Worm (Caenorhabditis elegans) whole organism, young adult: Measurements from ENCODE around the gene T02H6.11.

Experiments
- B0019.2 ChIP-seq: fragments of 200-800 bp; sonication (Bioruptor generic); conservative IDR thresholded peaks from 2 replicates; pipeline ENCODE4 v1.3.6; 2022; ENCODE audit warnings: missing genetic modification reagents, missing genetic modification characterization, missing compliant biosample characterization
- B0261.1 ChIP-seq: sonication (generic microtip); optimal IDR thresholded peaks from 2 replicates; lab custom pipeline; 2016; ENCODE audit warnings: mild to moderate bottlenecking, missing genetic modification characterization, moderate library complexity, missing compliant biosample characterization
- F33H1.4 ChIP-seq: fragments of 200-800 bp; sonication (Bioruptor generic); IDR thresholded peaks from 2 replicates; pipeline ENCODE4 v1.3.6; 2022; ENCODE audit warnings: missing genetic modification reagents, missing genetic modification characterization, missing compliant biosample characterization
- F39B2.1 ChIP-seq: fragments of 200-800 bp; sonication (Bioruptor generic); IDR thresholded peaks from 2 replicates; pipeline ENCODE4 v1.3.6; 2022; ENCODE audit warnings: missing genetic modification reagents, missing genetic modification characterization, missing compliant biosample characterization
- F55B11.4 ChIP-seq: sonication (generic microtip); optimal IDR thresholded peaks from 2 replicates; lab custom pipeline; 2016; ENCODE audit warnings: missing compliant biosample characterization, missing genetic modification characterization, borderline replicate concordance; ENCODE audit not compliant: insufficient read depth
- Y53F4B.3 ChIP-seq: fragments of 200-800 bp; sonication (Bioruptor generic); IDR thresholded peaks from 2 replicates; pipeline ENCODE4 v1.3.6; 2022; ENCODE audit warnings: missing genetic modification reagents, missing genetic modification characterization, missing compliant biosample characterization
- Y67H2A.10 ChIP-seq: fragments of 200-800 bp; sonication (Bioruptor generic); conservative IDR thresholded peaks from 2 replicates; pipeline ENCODE4 v1.3.6; 2022; ENCODE audit warnings: missing genetic modification reagents, missing genetic modification characterization, missing compliant biosample characterization
- Y95B8A.8 ChIP-seq: fragments of 200-800 bp; sonication (Bioruptor generic); IDR thresholded peaks from 2 replicates; pipeline ENCODE4 v1.3.6; 2022; ENCODE audit warnings: missing genetic modification reagents, missing genetic modification characterization, missing compliant biosample characterization
- athp-1 ChIP-seq: sonication (generic microtip); optimal IDR thresholded peaks from 2 replicates; lab custom pipeline; 2017; ENCODE audit warnings: mild to moderate bottlenecking, missing genetic modification characterization, missing compliant biosample characterization
- bed-1 ChIP-seq: fragments of 200-800 bp; sonication (Bioruptor generic); IDR thresholded peaks from 2 replicates; pipeline ENCODE4 v1.3.6; 2022; ENCODE audit warnings: missing genetic modification reagents, missing genetic modification characterization, missing compliant biosample characterization
- bed-2 ChIP-seq: fragments of 200-800 bp; sonication (Bioruptor generic); IDR thresholded peaks from 2 replicates; pipeline ENCODE4 v1.3.6; 2022; ENCODE audit warnings: missing genetic modification reagents, missing genetic modification characterization, missing compliant biosample characterization
- cebp-2 ChIP-seq: fragments of 200-800 bp; sonication (Bioruptor generic); IDR thresholded peaks from 2 replicates; pipeline ENCODE4 v1.3.6; 2022; ENCODE audit warnings: missing genetic modification characterization, missing compliant biosample characterization
- ceh-40 ChIP-seq: fragments of 200-800 bp; sonication (Bioruptor generic); IDR thresholded peaks from 2 replicates; pipeline ENCODE4 v1.3.6; 2022; ENCODE audit warnings: missing genetic modification characterization, missing compliant biosample characterization
- ceh-58 ChIP-seq: fragments of 200-800 bp; sonication (Bioruptor generic); IDR thresholded peaks from 2 replicates; pipeline ENCODE4 v1.3.6; 2022; ENCODE audit warnings: missing genetic modification characterization, missing compliant biosample characterization
- ceh-79 ChIP-seq: sonication (generic microtip); optimal IDR thresholded peaks from 2 replicates; lab custom pipeline; 2017; ENCODE audit warnings: mild to moderate bottlenecking, missing genetic modification characterization, missing compliant biosample characterization
- efl-1 ChIP-seq: fragments of 150-350 bp; optimal IDR thresholded peaks from 2 replicates; lab custom pipeline; 2014; ENCODE audit warnings: missing biosample characterization, missing genetic modification reagents, missing genetic modification characterization
- hsf-1 ChIP-seq: fragments of 200-800 bp; sonication (Bioruptor generic); IDR thresholded peaks from 2 replicates; pipeline ENCODE4 v1.3.6; 2022; ENCODE audit warnings: missing genetic modification reagents, missing genetic modification characterization, missing compliant biosample characterization
- lin-35 ChIP-seq, 3 experiments: fragments of 150-350 bp in 2 of 3; sonication (generic microtip) in 1 of 3; optimal IDR thresholded peaks; 2 replicates each; lab custom pipeline; 2014 to 2018; ENCODE audit warnings: missing biosample characterization in 3 of 3, missing genetic modification characterization in 3 of 3, missing genetic modification reagents in 3 of 3
- lin-40 ChIP-seq: sonication (generic microtip); optimal IDR thresholded peaks from 2 replicates; lab custom pipeline; 2016; ENCODE audit warnings: missing genetic modification characterization, mild to moderate bottlenecking, missing compliant biosample characterization, missing genotype, missing genetic modification reagents
- lin-54 ChIP-seq: fragments of 200-800 bp; sonication (Bioruptor generic); optimal IDR thresholded peaks from 2 replicates; lab custom pipeline; 2018; ENCODE audit warnings: mild to moderate bottlenecking, missing genetic modification characterization, missing compliant biosample characterization
- lir-1 ChIP-seq: fragments of 200-800 bp; sonication (Bioruptor generic); conservative IDR thresholded peaks from 2 replicates; pipeline ENCODE4 v1.3.6; 2022; ENCODE audit warnings: missing genetic modification reagents, missing genetic modification characterization, missing compliant biosample characterization
- lsl-1 ChIP-seq: fragments of 200-800 bp; sonication (Bioruptor generic); optimal IDR thresholded peaks from 2 replicates; lab custom pipeline; 2018; ENCODE audit warnings: mild to moderate bottlenecking, missing genetic modification characterization, moderate library complexity, missing compliant biosample characterization
- madf-8 ChIP-seq: fragments of 200-800 bp; sonication (Bioruptor generic); conservative IDR thresholded peaks from 2 replicates; pipeline ENCODE4 v1.3.6; 2022; ENCODE audit warnings: missing genetic modification reagents, missing genetic modification characterization, missing compliant biosample characterization
- nfya-1 ChIP-seq: sonication (generic microtip); optimal IDR thresholded peaks from 2 replicates; lab custom pipeline; 2017; ENCODE audit warnings: antibody characterized with exemption, missing compliant biosample characterization, missing genetic modification characterization, borderline replicate concordance; ENCODE audit not compliant: insufficient read depth
- nhr-90 ChIP-seq: sonication (generic microtip); optimal IDR thresholded peaks from 2 replicates; lab custom pipeline; 2016; ENCODE audit warnings: missing genotype, mild to moderate bottlenecking, missing genetic modification characterization, missing compliant biosample characterization
- pbrm-1 ChIP-seq: fragments of 200-800 bp; sonication (Bioruptor generic); IDR thresholded peaks from 2 replicates; pipeline ENCODE4 v1.3.6; 2022; ENCODE audit warnings: missing genetic modification reagents, missing genetic modification characterization, missing compliant biosample characterization
- rec-8 ChIP-seq, 2 experiments: sonication (generic microtip); optimal IDR thresholded peaks; 2 replicates each; lab custom pipeline; 2016; ENCODE audit warnings: mild to moderate bottlenecking in 2 of 2, missing genetic modification characterization in 2 of 2, missing genetic modification reagents in 2 of 2, missing genotype in 2 of 2, missing biosample characterization in 1 of 2, missing compliant biosample characterization in 1 of 2, moderate library complexity in 1 of 2
- sdz-38 ChIP-seq: sonication (generic microtip); optimal IDR thresholded peaks from 2 replicates; lab custom pipeline; 2016; ENCODE audit warnings: missing genotype, missing genetic modification characterization, missing compliant biosample characterization
- sea-2 ChIP-seq: fragments of 200-800 bp; sonication (Bioruptor generic); IDR thresholded peaks from 2 replicates; pipeline ENCODE4 v1.3.6; 2022; ENCODE audit warnings: missing genetic modification characterization, missing compliant biosample characterization
- snpc-1.1 ChIP-seq: sonication (generic microtip); optimal IDR thresholded peaks from 2 replicates; lab custom pipeline; 2017; ENCODE audit warnings: missing genetic modification characterization, mild to moderate bottlenecking, missing compliant biosample characterization, antibody characterized with exemption, moderate library complexity, missing genotype, missing genetic modification reagents; ENCODE audit not compliant: insufficient read depth
- snpc-3.4 ChIP-seq: sonication (generic microtip); optimal IDR thresholded peaks from 2 replicates; lab custom pipeline; 2017; ENCODE audit warnings: missing genetic modification characterization, mild to moderate bottlenecking, missing compliant biosample characterization, antibody characterized with exemption, moderate library complexity, missing genotype, missing genetic modification reagents
- snpc-4 ChIP-seq, 5 experiments: fragments of 150-350 bp in 1 of 5; sonication (generic microtip) in 4 of 5; optimal IDR thresholded peaks; 2 replicates each; lab custom pipeline; 2014 to 2018; ENCODE audit warnings: missing genetic modification characterization in 5 of 5, missing biosample characterization in 3 of 5, antibody characterized with exemption in 2 of 5, mild to moderate bottlenecking in 2 of 5, missing compliant biosample characterization in 2 of 5, missing genotype in 2 of 5, moderate library complexity in 2 of 5, missing genetic modification reagents in 1 of 5
- sptf-2 ChIP-seq: fragments of 200-800 bp; sonication (Bioruptor generic); optimal IDR thresholded peaks from 2 replicates; lab custom pipeline; 2018; ENCODE audit warnings: mild to moderate bottlenecking, missing genetic modification characterization, missing compliant biosample characterization
- tbx-9 ChIP-seq: sonication (generic microtip); optimal IDR thresholded peaks from 2 replicates; lab custom pipeline; 2016; ENCODE audit warnings: borderline replicate concordance, missing genetic modification characterization, inconsistent platforms, missing compliant biosample characterization
- ztf-25 ChIP-seq: fragments of 200-800 bp; sonication (Bioruptor generic); IDR thresholded peaks from 2 replicates; pipeline ENCODE4 v1.3.6; 2022; ENCODE audit warnings: missing genetic modification reagents, missing genetic modification characterization, missing compliant biosample characterization
- ztf-26 ChIP-seq: sonication (generic microtip); optimal IDR thresholded peaks from 2 replicates; lab custom pipeline; 2017; ENCODE audit warnings: missing genetic modification characterization, missing compliant biosample characterization

T02H6.11 gene

DNA sequence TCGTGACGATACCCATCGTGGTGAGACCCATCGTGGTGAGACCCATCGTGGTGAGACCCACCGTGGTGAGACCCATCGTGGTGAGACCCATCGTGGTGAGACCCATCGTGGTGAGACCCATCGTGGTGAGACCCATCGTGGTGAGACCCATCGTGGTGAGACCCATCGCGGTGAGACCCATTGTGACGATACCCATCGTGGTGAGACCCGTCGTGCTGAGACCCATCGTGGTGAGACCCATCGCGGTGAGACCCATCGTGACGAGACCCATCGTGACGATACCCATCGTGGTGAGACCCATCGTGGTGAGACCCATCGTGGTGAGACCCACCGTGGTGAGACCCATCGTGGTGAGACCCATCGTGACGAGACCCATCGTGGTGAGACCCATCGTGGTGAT is 5.8 kb downstream of the T02H6.11 start (continued):
- TF ChIP-seq lir-1 (GFP tag; lab: Robert Waterston, UW), result 0 out of 2 replicates have a peak, but pooled peaks have one; percentile 19
- peak; percentile 58; the same call in 1 of the 2 replicates for TF ChIP-seq cebp-2 (GFP tag; lab: Robert Waterston, UW)
- peak; percentile 74; the same call in 1 of the 2 replicates for TF ChIP-seq ceh-58
- peak; percentile 77 for TF ChIP-seq F33H1.4
- TF ChIP-seq madf-8 (GFP tag; lab: Robert Waterston, UW), result peak; percentile 22; the same call in 1 of the 2 replicates
- 0 out of 2 replicates have a peak, but pooled peaks have one; percentile 30 for TF ChIP-seq pbrm-1 (GFP tag; lab: Robert Waterston, UW)

DNA sequence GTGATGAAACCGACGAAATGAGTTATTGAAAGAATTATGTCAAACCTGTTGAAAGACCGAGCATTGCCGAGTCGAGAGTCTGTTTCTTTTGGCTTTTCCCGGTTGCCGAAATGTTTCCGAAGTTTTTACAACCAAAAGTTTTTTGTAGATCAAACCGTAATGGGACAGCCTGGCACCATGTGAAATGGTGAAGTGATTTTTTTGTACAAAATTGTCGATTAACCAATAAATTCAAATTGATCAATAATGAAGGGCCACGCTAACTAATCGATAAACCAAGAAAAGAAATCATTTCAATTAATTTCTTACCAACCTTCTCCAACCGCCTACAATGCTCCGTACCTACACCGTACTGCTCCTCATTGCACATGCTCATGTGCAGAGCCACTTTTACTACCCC is 9.4 kb downstream of the T02H6.11 start, which contains the start of gene T02H6.3:
Gene T02H6.3, plus strand, starts transcription at position 301 of the 400 bp plus-strand sequence.
- no peak for TF ChIP-seq ztf-25 (GFP tag; lab: Robert Waterston, UW)
- no peak for TF ChIP-seq Y95B8A.8 (GFP tag; lab: Robert Waterston, UW)
- no peak for TF ChIP-seq F39B2.1
- no peak for TF ChIP-seq sptf-2 (GFP tag; lab: Kevin White, UChicago)
- TF ChIP-seq F55B11.4 (tag; lab: Kevin White, UChicago), result no peak
- no peak for TF ChIP-seq Y67H2A.10 (GFP tag; lab: Robert Waterston, UW)
- TF ChIP-seq nfya-1 (tag; lab: Kevin White, UChicago), result no peak
- TF ChIP-seq athp-1 (tag; lab: Kevin White, UChicago), result no peak
- no peak for TF ChIP-seq Y53F4B.3 (GFP tag; lab: Robert Waterston, UW)
- TF ChIP-seq ceh-40 (GFP tag; lab: Robert Waterston, UW), result no peak
- TF ChIP-seq, all 124 proteins: peak for 0

DNA sequence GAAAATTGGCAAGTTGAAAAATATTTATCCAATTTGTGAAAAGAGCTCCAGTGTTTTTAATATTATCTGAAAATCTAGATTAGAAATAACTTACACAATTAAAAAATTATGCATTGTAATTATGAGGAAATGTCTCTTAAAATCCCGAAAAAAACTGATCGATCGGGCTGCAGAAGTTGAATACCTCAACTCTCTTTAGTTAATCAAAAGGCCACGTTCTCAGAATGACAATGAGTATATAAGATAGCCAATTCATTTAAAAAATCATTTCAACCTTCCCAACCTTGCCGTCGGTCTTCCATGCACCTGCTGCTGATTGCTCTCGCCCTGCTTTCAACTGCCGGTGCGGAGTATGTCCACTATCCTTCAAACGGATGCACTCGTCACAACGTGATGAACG is 11.2 kb downstream of the T02H6.11 start, which contains the start of gene T02H6.4:
Gene T02H6.4, plus strand, starts transcription at position 301 of the 400 bp plus-strand sequence.
- TF ChIP-seq tbx-9 (tag; lab: Kevin White, UChicago), result no peak
- no peak for TF ChIP-seq snpc-3.4
- no peak for TF ChIP-seq lin-54 (GFP tag; lab: Kevin White, UChicago)
- TF ChIP-seq lin-40, result no peak
- TF ChIP-seq, all 124 proteins: peak for 0

DNA sequence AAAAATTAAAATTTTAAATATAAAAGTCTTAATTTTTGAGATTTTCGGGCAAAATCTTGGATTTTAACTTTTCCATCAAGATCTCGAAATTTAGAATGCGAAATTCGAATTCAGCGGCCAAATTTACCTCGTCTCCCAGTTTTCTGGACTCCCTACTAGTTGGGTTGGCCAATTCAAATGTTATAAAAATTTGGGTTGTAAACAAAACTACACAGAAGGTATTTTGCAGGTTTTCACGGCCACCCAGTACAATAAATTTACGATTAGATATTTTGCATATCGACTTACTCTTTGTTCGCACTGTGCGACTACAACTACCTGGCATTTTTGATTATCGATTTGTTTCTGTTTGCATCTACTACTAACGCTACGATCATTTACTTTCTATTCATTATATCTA is 16.1 kb downstream of the T02H6.11 start, which contains the start of gene T02H6.5:
Gene T02H6.5, plus strand, starts transcription at position 301 of the 400 bp plus-strand sequence.
- no peak for TF ChIP-seq bed-2 (GFP tag; lab: Robert Waterston, UW)
- TF ChIP-seq nhr-90 (tag; lab: Kevin White, UChicago), result no peak
- TF ChIP-seq lin-35 (GFP tag; optimal IDR thresholded peaks at IDR 0.05; lab: Kevin White, UChicago), result no peak
- no peak for TF ChIP-seq pbrm-1 (GFP tag; lab: Robert Waterston, UW)
- no peak for TF ChIP-seq sea-2 (GFP tag; lab: Robert Waterston, UW)
- no peak for TF ChIP-seq B0261.1 (tag; lab: Kevin White, UChicago)
- no peak for TF ChIP-seq ceh-79 (tag; lab: Kevin White, UChicago)
- TF ChIP-seq bed-1 (GFP tag; lab: Robert Waterston, UW), result no peak
- TF ChIP-seq hsf-1 (GFP tag; lab: Robert Waterston, UW), result no peak
- no peak for TF ChIP-seq B0019.2 (GFP tag; lab: Robert Waterston, UW)
- TF ChIP-seq rec-8 (tag; optimal IDR thresholded peaks at IDR 0.05; lab: Kevin White, UChicago), result no peak
- TF ChIP-seq snpc-1.1 (tag; lab: Kevin White, UChicago), result no peak
- TF ChIP-seq ztf-26 (tag; lab: Kevin White, UChicago), result no peak
- TF ChIP-seq sdz-38 (tag; lab: Kevin White, UChicago), result no peak
- no peak for TF ChIP-seq Y53F4B.3 (GFP tag; lab: Robert Waterston, UW)
- no peak for TF ChIP-seq lsl-1 (GFP tag; lab: Kevin White, UChicago)
- TF ChIP-seq snpc-4 (GFP tag; optimal IDR thresholded peaks at IDR 0.05; lab: Kevin White, UChicago), result no peak
- no peak for TF ChIP-seq snpc-4 (tag; optimal IDR thresholded peaks at IDR 0.05; lab: Kevin White, UChicago)
- no peak for TF ChIP-seq efl-1
- no peak for TF ChIP-seq snpc-3.4
